Fruit fly (Drosophila melanogaster) whole organism, embryonic: ENCODE measurements around the gene tub.

Source experiments
- ATbp ChIP-seq: fragments of 200-800 bp; sonication (Bioruptor generic); optimal IDR thresholded peaks from 2 replicates; lab custom pipeline; 2017; ENCODE audit warnings: missing biosample characterization, mild to moderate bottlenecking, missing genetic modification characterization, missing genetic modification reagents
- Adf1 ChIP-seq: fragments of 200-800 bp; sonication (Bioruptor generic); IDR thresholded peaks from 2 replicates; pipeline ENCODE4 v1.3.6; 2022; ENCODE audit warnings: missing biosample characterization, missing genetic modification characterization
- CG10431 ChIP-seq: fragments of 200-800 bp; sonication (Bioruptor generic); optimal IDR thresholded peaks from 3 replicates; lab custom pipeline; 2018; ENCODE audit warnings: missing biosample characterization, mild to moderate bottlenecking, missing genetic modification characterization
- CG12659 ChIP-seq: fragments of 200-800 bp; sonication (Bioruptor generic); optimal IDR thresholded peaks from 3 replicates; lab custom pipeline; 2017; ENCODE audit warnings: mild to moderate bottlenecking, missing biosample characterization, missing genetic modification reagents, missing genetic modification characterization
- CG13123 ChIP-seq: fragments of 200-800 bp; sonication (Bioruptor generic); optimal IDR thresholded peaks from 2 replicates; lab custom pipeline; 2016; ENCODE audit warnings: missing biosample characterization, missing genetic modification characterization
- CG13624 ChIP-seq: fragments of 200-800 bp; sonication (Bioruptor generic); optimal IDR thresholded peaks from 2 replicates; lab custom pipeline; 2016; ENCODE audit warnings: missing biosample characterization, missing genetic modification characterization
- CG14710 ChIP-seq: fragments of 200-800 bp; sonication (Bioruptor generic); optimal IDR thresholded peaks from 3 replicates; lab custom pipeline; 2019; ENCODE audit warnings: missing biosample characterization, mild to moderate bottlenecking, missing genetic modification characterization, moderate library complexity
- CG15479 ChIP-seq: fragments of 200-800 bp; sonication (Bioruptor generic); optimal IDR thresholded peaks from 3 replicates; lab custom pipeline; 2019; ENCODE audit warnings: missing biosample characterization, mild to moderate bottlenecking, missing genetic modification characterization, moderate library complexity
- CG17328 ChIP-seq: fragments of 200-800 bp; sonication (Bioruptor generic); IDR thresholded peaks from 2 replicates; pipeline ENCODE4 v1.3.6; 2022; ENCODE audit warnings: missing biosample characterization, missing genetic modification characterization
- CG1792 ChIP-seq: fragments of 200-800 bp; sonication (Bioruptor generic); optimal IDR thresholded peaks from 2 replicates; lab custom pipeline; 2016; ENCODE audit warnings: missing biosample characterization, missing genetic modification characterization
- CG32532 ChIP-seq: fragments of 200-800 bp; sonication (Bioruptor generic); IDR thresholded peaks from 2 replicates; pipeline ENCODE4 v1.3.6; 2022; ENCODE audit warnings: missing biosample characterization, missing genetic modification characterization
- CG5953 ChIP-seq: fragments of 200-800 bp; sonication (Bioruptor generic); IDR thresholded peaks from 2 replicates; pipeline ENCODE4 v1.3.6; 2022; ENCODE audit warnings: missing biosample characterization, missing genetic modification characterization
- CG6765 ChIP-seq: fragments of 200-800 bp; sonication (Bioruptor generic); optimal IDR thresholded peaks from 3 replicates; lab custom pipeline; 2017; ENCODE audit warnings: missing biosample characterization, mild to moderate bottlenecking, missing genetic modification characterization
- CG7372 ChIP-seq: fragments of 200-800 bp; sonication (Bioruptor generic); IDR thresholded peaks from 2 replicates; pipeline ENCODE4 v1.3.6; 2022; ENCODE audit warnings: missing biosample characterization, missing genetic modification characterization
- CG8388 ChIP-seq: fragments of 200-800 bp; sonication (Bioruptor generic); optimal IDR thresholded peaks from 2 replicates; lab custom pipeline; 2019; ENCODE audit warnings: missing biosample characterization, mild to moderate bottlenecking, missing genetic modification characterization, moderate library complexity
- CoRest ChIP-seq: fragments of 200-800 bp; sonication (Bioruptor generic); optimal IDR thresholded peaks from 3 replicates; lab custom pipeline; 2018; ENCODE audit warnings: missing biosample characterization, mild to moderate bottlenecking, missing genetic modification characterization, moderate library complexity
- Dip2 ChIP-seq: fragments of 200-800 bp; sonication (Bioruptor generic); IDR thresholded peaks from 2 replicates; pipeline ENCODE4 v1.3.6; 2022; ENCODE audit warnings: missing biosample characterization, missing genetic modification characterization
- Fer1 ChIP-seq: fragments of 200-800 bp; sonication (Bioruptor generic); optimal IDR thresholded peaks from 2 replicates; lab custom pipeline; 2017; ENCODE audit warnings: missing biosample characterization, mild to moderate bottlenecking, missing genetic modification characterization
- GATAe ChIP-seq: fragments of 200-800 bp; sonication (Bioruptor generic); conservative IDR thresholded peaks from 2 replicates; pipeline ENCODE4 v1.3.6; 2022; ENCODE audit warnings: missing biosample characterization, missing genetic modification characterization
- HHEX ChIP-seq: fragments of 200-800 bp; sonication (Bioruptor generic); optimal IDR thresholded peaks from 3 replicates; lab custom pipeline; 2017; ENCODE audit warnings: missing biosample characterization, mild to moderate bottlenecking, missing genetic modification characterization, missing genetic modification reagents
- HLH4C ChIP-seq: fragments of 200-800 bp; sonication (Bioruptor generic); IDR thresholded peaks from 3 replicates; pipeline ENCODE4 v1.3.6; 2022; ENCODE audit warnings: missing biosample characterization, missing genetic modification characterization; ENCODE audit not compliant: partially characterized antibody
- MTF-1 ChIP-seq: fragments of 200-800 bp; sonication (Bioruptor generic); optimal IDR thresholded peaks from 2 replicates; lab custom pipeline; 2018; ENCODE audit warnings: missing biosample characterization, mild to moderate bottlenecking, missing genetic modification characterization, borderline replicate concordance
- Neu2 ChIP-seq: fragments of 200-800 bp; sonication (Bioruptor generic); optimal IDR thresholded peaks from 3 replicates; lab custom pipeline; 2016; ENCODE audit warnings: missing biosample characterization, missing genetic modification characterization, borderline replicate concordance
- Opbp ChIP-seq: fragments of 200-800 bp; sonication (Bioruptor generic); IDR thresholded peaks from 3 replicates; pipeline ENCODE4 v1.3.6; 2022; ENCODE audit warnings: missing biosample characterization, missing genetic modification characterization; ENCODE audit not compliant: partially characterized antibody
- Side ChIP-seq: fragments of 200-800 bp; sonication (Bioruptor generic); optimal IDR thresholded peaks from 2 replicates; lab custom pipeline; 2016; ENCODE audit warnings: missing biosample characterization, missing genetic modification characterization
- ap ChIP-seq: fragments of 200-800 bp; sonication (Bioruptor generic); IDR thresholded peaks from 2 replicates; pipeline ENCODE4 v1.3.6; 2022; ENCODE audit warnings: missing biosample characterization, missing genetic modification characterization
- chm ChIP-seq: fragments of 200-800 bp; sonication (Bioruptor generic); IDR thresholded peaks from 2 replicates; pipeline ENCODE4 v1.3.6; 2022; ENCODE audit warnings: missing biosample characterization, missing genetic modification characterization
- chn ChIP-seq: fragments of 200-800 bp; sonication (Bioruptor generic); optimal IDR thresholded peaks from 2 replicates; lab custom pipeline; 2016; ENCODE audit warnings: missing biosample characterization, missing genetic modification characterization
- crc ChIP-seq: fragments of 200-800 bp; sonication (Bioruptor generic); optimal IDR thresholded peaks from 2 replicates; lab custom pipeline; 2016; ENCODE audit warnings: missing biosample characterization, missing genetic modification characterization
- croc ChIP-seq: fragments of 200-800 bp; sonication (Bioruptor generic); conservative IDR thresholded peaks from 3 replicates; pipeline ENCODE4 v1.3.6; 2022; ENCODE audit warnings: missing biosample characterization, missing genetic modification characterization
- ewg ChIP-seq: fragments of 200-800 bp; sonication (Bioruptor generic); optimal IDR thresholded peaks from 3 replicates; lab custom pipeline; 2017; ENCODE audit warnings: mild to moderate bottlenecking, missing biosample characterization, missing genetic modification reagents, missing genetic modification characterization
- gsb ChIP-seq: fragments of 200-800 bp; sonication (Bioruptor generic); IDR thresholded peaks from 2 replicates; pipeline ENCODE4 v1.3.6; 2022; ENCODE audit warnings: missing biosample characterization, missing genetic modification characterization
- gsb-n ChIP-seq: fragments of 200-800 bp; sonication (Bioruptor generic); optimal IDR thresholded peaks from 3 replicates; lab custom pipeline; 2018; ENCODE audit warnings: missing biosample characterization, mild to moderate bottlenecking, missing genetic modification characterization
- hbn ChIP-seq: fragments of 200-800 bp; sonication (Bioruptor generic); IDR thresholded peaks from 2 replicates; pipeline ENCODE4 v1.3.6; 2022; ENCODE audit warnings: missing biosample characterization, missing genetic modification characterization; ENCODE audit not compliant: partially characterized antibody
- klu ChIP-seq: fragments of 200-800 bp; sonication (Bioruptor generic); IDR thresholded peaks from 2 replicates; pipeline ENCODE4 v1.3.6; 2022; ENCODE audit warnings: missing biosample characterization, missing genetic modification characterization
- maf-S ChIP-seq: fragments of 200-800 bp; sonication (Bioruptor generic); optimal IDR thresholded peaks from 2 replicates; lab custom pipeline; 2016; ENCODE audit warnings: missing biosample characterization, missing genetic modification characterization
- nerfin-2 ChIP-seq: fragments of 200-800 bp; sonication (Bioruptor generic); IDR thresholded peaks from 2 replicates; pipeline ENCODE4 v1.3.6; 2022; ENCODE audit warnings: missing biosample characterization, missing genetic modification characterization; ENCODE audit not compliant: partially characterized antibody
- pfk ChIP-seq: fragments of 200-800 bp; sonication (Bioruptor generic); optimal IDR thresholded peaks from 2 replicates; lab custom pipeline; 2018; ENCODE audit warnings: missing biosample characterization, mild to moderate bottlenecking, missing genetic modification characterization, moderate library complexity
- ranshi ChIP-seq: fragments of 200-800 bp; sonication (Bioruptor generic); IDR thresholded peaks from 2 replicates; pipeline ENCODE4 v1.3.6; 2022; ENCODE audit warnings: missing biosample characterization, missing genetic modification characterization
- schlank ChIP-seq: fragments of 200-800 bp; sonication (Bioruptor generic); optimal IDR thresholded peaks from 2 replicates; lab custom pipeline; 2018; ENCODE audit warnings: missing biosample characterization, mild to moderate bottlenecking, missing genetic modification characterization
- sens-2 ChIP-seq: fragments of 200-800 bp; sonication (Bioruptor generic); IDR thresholded peaks from 2 replicates; pipeline ENCODE4 v1.3.6; 2022; ENCODE audit warnings: missing biosample characterization, missing genetic modification characterization
- so ChIP-seq: fragments of 200-800 bp; sonication (Bioruptor generic); IDR thresholded peaks from 3 replicates; pipeline ENCODE4 v1.3.6; 2022; ENCODE audit warnings: missing biosample characterization, missing genetic modification characterization
- tna ChIP-seq: fragments of 200-800 bp; sonication (Bioruptor generic); IDR thresholded peaks from 2 replicates; pipeline ENCODE4 v1.3.6; 2022; ENCODE audit warnings: missing biosample characterization, missing genetic modification characterization; ENCODE audit not compliant: partially characterized antibody
- unpg ChIP-seq: fragments of 200-800 bp; sonication (Bioruptor generic); optimal IDR thresholded peaks from 3 replicates; lab custom pipeline; 2018; ENCODE audit warnings: missing biosample characterization, mild to moderate bottlenecking, missing genetic modification characterization, moderate library complexity
- z ChIP-seq: fragments of 200-800 bp; sonication (Bioruptor generic); IDR thresholded peaks from 3 replicates; pipeline ENCODE4 v1.3.6; 2022; ENCODE audit warnings: missing biosample characterization, missing genetic modification characterization

The tub gene

dm6 chr3R:4378363-4379354 lies 8.9 kb upstream of the tub start, which contains the start of gene Sfxn1-3 (continued):
- TF ChIP-seq CG5953 (GFP tag; lab: Robert Waterston, UW) (no peak), so (peak; percentile 58; the same call in 2 of the 3 replicates), CG1792 (peak; percentile 49), CG10431 (GFP tag; lab: Kevin White, UChicago) (no peak), CG7372 (GFP tag; lab: Robert Waterston, UW) (no peak), tna (GFP tag; lab: Robert Waterston, UW) (peak; percentile 34; the same call in 1 of the 2 replicates), CG13123 (GFP tag; lab: Kevin White, UChicago) (no peak), MTF-1 (GFP tag; lab: Kevin White, UChicago) (no peak), Neu2 (no peak), maf-S (GFP tag; lab: Kevin White, UChicago) (peak; percentile 39), schlank (tag; lab: Kevin White, UChicago) (no peak), HHEX (peak; percentile 27), ewg (GFP tag; lab: Kevin White, UChicago) (peak; percentile 91)

dm6 chr3R:4381079-4381919 lies 6.2 kb upstream of the tub start, which contains the start of gene Cont:
Gene Cont (plus strand): TSS chr3R:4381306.
- no peak for TF ChIP-seq pfk (GFP tag; lab: Kevin White, UChicago)
- TF ChIP-seq ranshi: no peak
- no peak for TF ChIP-seq z (GFP tag; lab: Robert Waterston, UW)
- TF ChIP-seq ATbp (GFP tag; lab: Kevin White, UChicago): no peak
- no peak for TF ChIP-seq CG8388
- TF ChIP-seq klu (GFP tag; lab: Robert Waterston, UW): no peak
- peak; percentile 97 for TF ChIP-seq Opbp
- TF ChIP-seq gsb-n (tag; lab: Kevin White, UChicago): peak; percentile 29
- peak; percentile 2 for TF ChIP-seq CoRest (tag; lab: Kevin White, UChicago)
- peak; percentile 1 for TF ChIP-seq Fer1
- TF ChIP-seq CG12659: peak; percentile 48
- no peak for TF ChIP-seq croc
- no peak for TF ChIP-seq sens-2 (GFP tag; lab: Robert Waterston, UW)
- TF ChIP-seq chn (GFP tag; lab: Kevin White, UChicago): no peak
- TF ChIP-seq CG14710 (tag; lab: Kevin White, UChicago): peak; percentile 46
- peak; percentile 27 for TF ChIP-seq Adf1 (GFP tag; lab: Robert Waterston, UW)
- TF ChIP-seq GATAe: no peak
- TF ChIP-seq hbn (GFP tag; lab: Robert Waterston, UW): peak; percentile 94
- TF ChIP-seq Side: no peak
- no peak for TF ChIP-seq ap (GFP tag; lab: Robert Waterston, UW)
- peak; percentile 94 for TF ChIP-seq tna (GFP tag; lab: Robert Waterston, UW)
- peak; percentile 94 for TF ChIP-seq nerfin-2 (GFP tag; lab: Robert Waterston, UW)
- TF ChIP-seq crc (GFP tag; lab: Kevin White, UChicago): no peak
- TF ChIP-seq CG6765: no peak
- TF ChIP-seq chm (GFP tag; lab: Robert Waterston, UW): no peak
- no peak for TF ChIP-seq Dip2 (GFP tag; lab: Robert Waterston, UW)
- TF ChIP-seq gsb (GFP tag; lab: Robert Waterston, UW): no peak
- TF ChIP-seq CG13624 (GFP tag; lab: Kevin White, UChicago): peak; percentile 59
- TF ChIP-seq unpg (GFP tag; lab: Kevin White, UChicago): no peak
- peak; percentile 12 for TF ChIP-seq CG15479 (GFP tag; lab: Kevin White, UChicago)
- TF ChIP-seq CG32532 (GFP tag; lab: Robert Waterston, UW): peak; percentile 31; the same call in 1 of the 2 replicates
- no peak for TF ChIP-seq CG17328 (GFP tag; lab: Robert Waterston, UW)
- TF ChIP-seq HLH4C (GFP tag; lab: Robert Waterston, UW): peak; percentile 93
